Worm (Caenorhabditis elegans) whole organism, L2 larva: ENCODE measurements around the gene F47B8.1.
A peak's percentile ranks its signal among the peaks of the same experiment; 100 is the strongest.

Source experiments
- C34F6.9 ChIP-seq: fragments of 150-350 bp; optimal IDR thresholded peaks from 2 replicates; lab custom pipeline; 2014; ENCODE audit warnings: missing biosample characterization, missing genetic modification characterization
- F13H6.1 ChIP-seq: sonication (generic microtip); optimal IDR thresholded peaks from 2 replicates; lab custom pipeline; 2016; ENCODE audit warnings: missing genetic modification characterization, missing compliant biosample characterization
- R02D3.7 ChIP-seq: fragments of 150-350 bp; optimal IDR thresholded peaks from 2 replicates; lab custom pipeline; 2014; ENCODE audit warnings: missing biosample characterization, missing genetic modification characterization
- Y55F3AM.14 ChIP-seq: fragments of 200-800 bp; sonication (Bioruptor generic); optimal IDR thresholded peaks from 2 replicates; lab custom pipeline; 2018; ENCODE audit warnings: mild to moderate bottlenecking, missing genetic modification characterization, missing compliant biosample characterization
- ZK546.5 ChIP-seq: sonication (generic microtip); optimal IDR thresholded peaks from 2 replicates; lab custom pipeline; 2017; ENCODE audit warnings: missing biosample characterization, missing genetic modification characterization
- alr-1 ChIP-seq: fragments of 150-350 bp; optimal IDR thresholded peaks from 2 replicates; lab custom pipeline; 2014; ENCODE audit warnings: missing biosample characterization, missing genetic modification characterization
- ama-1 ChIP-seq: fragments of 150-350 bp; optimal IDR thresholded peaks from 2 replicates; lab custom pipeline; 2018; ENCODE audit warnings: inconsistent platforms
- blmp-1 ChIP-seq: sonication (generic microtip); optimal IDR thresholded peaks from 2 replicates; lab custom pipeline; 2017; ENCODE audit warnings: missing genetic modification characterization, mild to moderate bottlenecking, missing compliant biosample characterization, antibody characterized with exemption, moderate library complexity; ENCODE audit not compliant: insufficient read depth
- ceh-16 ChIP-seq: fragments of 150-350 bp; optimal IDR thresholded peaks from 2 replicates; lab custom pipeline; 2014; ENCODE audit warnings: missing biosample characterization, missing genetic modification characterization
- ceh-82 ChIP-seq: fragments of 150-350 bp; optimal IDR thresholded peaks from 2 replicates; lab custom pipeline; 2014; ENCODE audit warnings: missing biosample characterization, missing genetic modification characterization
- crh-2 ChIP-seq: sonication (generic microtip); optimal IDR thresholded peaks from 2 replicates; lab custom pipeline; 2017; ENCODE audit warnings: missing biosample characterization, missing genetic modification characterization
- dmd-4 ChIP-seq: sonication (generic microtip); optimal IDR thresholded peaks from 2 replicates; lab custom pipeline; 2017; ENCODE audit warnings: missing biosample characterization, missing genetic modification characterization
- egl-27 ChIP-seq: sonication (generic microtip); optimal IDR thresholded peaks from 3 replicates; lab custom pipeline; 2017; ENCODE audit warnings: missing biosample characterization, missing genetic modification reagents, missing genetic modification characterization
- elt-1 ChIP-seq: fragments of 150-350 bp; optimal IDR thresholded peaks from 2 replicates; lab custom pipeline; 2014; ENCODE audit warnings: missing biosample characterization, missing genetic modification characterization
- elt-3 ChIP-seq: sonication (generic microtip); optimal IDR thresholded peaks from 2 replicates; lab custom pipeline; 2017; ENCODE audit warnings: missing biosample characterization, missing genetic modification characterization
- fos-1 ChIP-seq: fragments of 150-350 bp; optimal IDR thresholded peaks from 2 replicates; lab custom pipeline; 2014; ENCODE audit warnings: missing biosample characterization, missing genetic modification characterization
- gmeb-1 ChIP-seq: fragments of 150-350 bp; optimal IDR thresholded peaks from 2 replicates; lab custom pipeline; 2014; ENCODE audit warnings: missing biosample characterization, missing genetic modification characterization
- lin-39 ChIP-seq: fragments of 150-350 bp; optimal IDR thresholded peaks from 2 replicates; lab custom pipeline; 2014; ENCODE audit warnings: missing biosample characterization, missing genetic modification reagents, missing genetic modification characterization
- lsy-2 ChIP-seq, 2 experiments: fragments of 150-350 bp in 1 of 2; sonication (generic microtip) in 1 of 2; optimal IDR thresholded peaks; 2 replicates each; lab custom pipeline; 2014 to 2017; ENCODE audit warnings: missing biosample characterization in 2 of 2, missing genetic modification characterization in 2 of 2
- mbf-1 ChIP-seq: sonication (generic microtip); optimal IDR thresholded peaks from 2 replicates; lab custom pipeline; 2017; ENCODE audit warnings: missing biosample characterization, missing genetic modification characterization
- mdl-1 ChIP-seq, 2 experiments: fragments of 150-350 bp in 1 of 2; sonication (generic microtip) in 1 of 2; optimal IDR thresholded peaks; 2 replicates each; lab custom pipeline; 2017; ENCODE audit warnings: missing biosample characterization in 2 of 2, missing genetic modification characterization in 2 of 2
- nhr-10 ChIP-seq: sonication (generic microtip); optimal IDR thresholded peaks from 2 replicates; lab custom pipeline; 2017; ENCODE audit warnings: missing biosample characterization, missing genetic modification characterization
- nhr-11 ChIP-seq: fragments of 150-350 bp; optimal IDR thresholded peaks from 2 replicates; lab custom pipeline; 2014; ENCODE audit warnings: missing biosample characterization, missing genetic modification characterization
- nhr-12 ChIP-seq: fragments of 150-350 bp; optimal IDR thresholded peaks from 2 replicates; lab custom pipeline; 2014; ENCODE audit warnings: missing biosample characterization, missing genetic modification characterization
- nhr-129 ChIP-seq: fragments of 150-350 bp; optimal IDR thresholded peaks from 2 replicates; lab custom pipeline; 2014; ENCODE audit warnings: missing biosample characterization, missing genetic modification characterization
- nhr-21 ChIP-seq: fragments of 150-350 bp; optimal IDR thresholded peaks from 2 replicates; lab custom pipeline; 2014; ENCODE audit warnings: missing biosample characterization, missing genetic modification characterization
- nhr-23 ChIP-seq: fragments of 150-350 bp; optimal IDR thresholded peaks from 2 replicates; lab custom pipeline; 2014; ENCODE audit warnings: missing biosample characterization, missing genetic modification reagents, missing genetic modification characterization
- nhr-237 ChIP-seq: fragments of 150-350 bp; optimal IDR thresholded peaks from 2 replicates; lab custom pipeline; 2014; ENCODE audit warnings: missing biosample characterization, missing genetic modification characterization
- nhr-6 ChIP-seq: fragments of 150-350 bp; optimal IDR thresholded peaks from 2 replicates; lab custom pipeline; 2014; ENCODE audit warnings: missing biosample characterization, missing genetic modification characterization
- nhr-77 ChIP-seq: fragments of 150-350 bp; optimal IDR thresholded peaks from 2 replicates; lab custom pipeline; 2014; ENCODE audit warnings: missing biosample characterization, missing genetic modification characterization
- peb-1 ChIP-seq: fragments of 150-350 bp; optimal IDR thresholded peaks from 2 replicates; lab custom pipeline; 2014; ENCODE audit warnings: missing biosample characterization, missing genetic modification characterization
- sma-3 ChIP-seq: sonication (generic microtip); optimal IDR thresholded peaks from 2 replicates; lab custom pipeline; 2016; ENCODE audit warnings: missing genetic modification reagents, missing genetic modification characterization, missing compliant biosample characterization
- snpc-4 ChIP-seq: fragments of 150-350 bp; optimal IDR thresholded peaks from 2 replicates; lab custom pipeline; 2014; ENCODE audit warnings: missing biosample characterization, missing genetic modification characterization
- unc-55 ChIP-seq: fragments of 150-350 bp; sonication (generic microtip); optimal IDR thresholded peaks from 3 replicates; lab custom pipeline; 2014; ENCODE audit warnings: missing biosample characterization, missing genetic modification reagents, missing genetic modification characterization
- unc-62 ChIP-seq: fragments of 150-350 bp; optimal IDR thresholded peaks from 2 replicates; lab custom pipeline; 2014; ENCODE audit warnings: missing biosample characterization, missing genetic modification reagents, missing genetic modification characterization
- zag-1 ChIP-seq: fragments of 150-350 bp; optimal IDR thresholded peaks from 2 replicates; lab custom pipeline; 2014; ENCODE audit warnings: missing biosample characterization, missing genetic modification characterization
- ztf-1 ChIP-seq: fragments of 200-800 bp; sonication (Bioruptor generic); conservative IDR thresholded peaks from 2 replicates; pipeline ENCODE4 v1.3.6; 2022; ENCODE audit warnings: missing genetic modification characterization, missing compliant biosample characterization
- ztf-11 ChIP-seq: sonication (generic microtip); optimal IDR thresholded peaks from 2 replicates; lab custom pipeline; 2017; ENCODE audit warnings: missing biosample characterization, missing genetic modification characterization
- ztf-4 ChIP-seq: fragments of 150-350 bp; optimal IDR thresholded peaks from 2 replicates; lab custom pipeline; 2014; ENCODE audit warnings: missing biosample characterization, missing genetic modification characterization

The F47B8.1 gene

ce11 chrV:14322743-14323142, 8.6 kb upstream of the F47B8.1 start, which contains the start of gene F47B8.3 (continued):
- TF ChIP-seq C34F6.9 (tag; lab: Kevin White, UChicago) (peak; percentile 83), nhr-12 (tag; lab: Kevin White, UChicago) (no peak), nhr-129 (tag; lab: Kevin White, UChicago) (peak; percentile 65), ceh-82 (tag; lab: Kevin White, UChicago) (no peak), nhr-77 (tag; lab: Kevin White, UChicago) (no peak), mbf-1 (tag; lab: Kevin White, UChicago) (no peak), lin-39 (tag; lab: Kevin White, UChicago) (no peak), egl-27 (tag; lab: Kevin White, UChicago) (no peak), ama-1 (lab: Kevin White, UChicago) (peak; percentile 59), dmd-4 (tag; lab: Kevin White, UChicago) (no peak), fos-1 (tag; lab: Kevin White, UChicago) (peak; percentile 1)

- TF ChIP-seq Y55F3AM.14 (peak; percentile 11), lin-39 (tag; lab: Kevin White, UChicago) (no peak)
These were observed 6.7 kb upstream of the F47B8.1 start for ce11 chrV:14320730-14321319.

ce11 chrV:14320246-14320645, 6.1 kb upstream of the F47B8.1 start, which contains the start of gene F47B8.14:
Gene F47B8.14, plus strand, starts transcription at chrV:14320546.
- TF ChIP-seq egl-27 (tag; lab: Kevin White, UChicago), result no peak
- no peak for TF ChIP-seq unc-55
- TF ChIP-seq dmd-4 (tag; lab: Kevin White, UChicago), result no peak
- TF ChIP-seq peb-1 (tag; lab: Kevin White, UChicago), result no peak
- TF ChIP-seq alr-1 (tag; lab: Kevin White, UChicago), result no peak
- TF ChIP-seq elt-1, result no peak
- no peak for TF ChIP-seq ztf-1 (GFP tag; lab: Robert Waterston, UW)
- TF ChIP-seq ZK546.5 (tag; lab: Kevin White, UChicago), result no peak
- no peak for TF ChIP-seq C34F6.9 (tag; lab: Kevin White, UChicago)
- TF ChIP-seq F13H6.1 (tag; lab: Kevin White, UChicago), result no peak
- no peak for TF ChIP-seq nhr-11 (tag; lab: Kevin White, UChicago)
- TF ChIP-seq ztf-11, result no peak
- no peak for TF ChIP-seq nhr-6 (tag; lab: Kevin White, UChicago)
- no peak for TF ChIP-seq crh-2 (tag; lab: Kevin White, UChicago)

ce11 chrV:14319101-14319781, 5.1 kb upstream of the F47B8.1 start, which contains the start of gene F47B8.13:
Gene F47B8.13, minus strand, starts transcription at chrV:14319731.
- no peak for TF ChIP-seq nhr-237 (tag; lab: Kevin White, UChicago)
- TF ChIP-seq snpc-4, result no peak
- TF ChIP-seq ama-1 (lab: Kevin White, UChicago), result no peak
- TF ChIP-seq nhr-11 (tag; lab: Kevin White, UChicago), result no peak
- TF ChIP-seq nhr-21, result no peak
- TF ChIP-seq alr-1 (tag; lab: Kevin White, UChicago), result no peak
- TF ChIP-seq nhr-12 (tag; lab: Kevin White, UChicago), result no peak
- TF ChIP-seq lsy-2 (tag; optimal IDR thresholded peaks at IDR 0.05; lab: Kevin White, UChicago), result no peak
- no peak for TF ChIP-seq Y55F3AM.14
- no peak for TF ChIP-seq ceh-16
- no peak for TF ChIP-seq mdl-1 (tag; optimal IDR thresholded peaks at IDR 0.05; lab: Kevin White, UChicago)
- TF ChIP-seq ztf-4 (tag; lab: Kevin White, UChicago), result no peak
- TF ChIP-seq ceh-82 (tag; lab: Kevin White, UChicago), result no peak
- no peak for TF ChIP-seq unc-62 (GFP tag; lab: Kevin White, UChicago)
- TF ChIP-seq dmd-4 (tag; lab: Kevin White, UChicago), result no peak
- TF ChIP-seq nhr-77 (tag; lab: Kevin White, UChicago), result no peak

ce11 chrV:14317621-14318020, 3.5 kb upstream of the F47B8.1 start:
- no peak for TF ChIP-seq ztf-11
- TF ChIP-seq sma-3, result no peak
- TF ChIP-seq R02D3.7 (tag; lab: Kevin White, UChicago), result no peak
- TF ChIP-seq mbf-1 (tag; lab: Kevin White, UChicago), result no peak
- no peak for TF ChIP-seq zag-1 (tag; lab: Kevin White, UChicago)
- no peak for TF ChIP-seq crh-2 (tag; lab: Kevin White, UChicago)
- TF ChIP-seq egl-27 (tag; lab: Kevin White, UChicago), result no peak
- TF ChIP-seq gmeb-1 (tag; lab: Kevin White, UChicago), result no peak
- TF ChIP-seq C34F6.9 (tag; lab: Kevin White, UChicago), result no peak
- no peak for TF ChIP-seq alr-1 (tag; lab: Kevin White, UChicago)
- TF ChIP-seq blmp-1 (tag; lab: Kevin White, UChicago), result no peak
- TF ChIP-seq ceh-16, result no peak
- TF ChIP-seq nhr-237 (tag; lab: Kevin White, UChicago), result no peak
- no peak for TF ChIP-seq nhr-10 (tag; lab: Kevin White, UChicago)
- TF ChIP-seq nhr-23 (tag; lab: Kevin White, UChicago), result no peak
- no peak for TF ChIP-seq ama-1 (lab: Kevin White, UChicago)
- no peak for TF ChIP-seq nhr-21
- TF ChIP-seq elt-3 (tag; lab: Kevin White, UChicago), result no peak
- TF ChIP-seq unc-62 (GFP tag; lab: Kevin White, UChicago), result no peak
